Fruit fly (Drosophila melanogaster): Measurements from ENCODE around the gene CG14854.

Gene CG14854

dm6 chr3R:14569411-14570107 lies 9.7 kb upstream of the CG14854 start, which contains the start of gene Cys:
Gene Cys, minus strand, starts transcription at chr3R:14569644.
- no peak for TF ChIP-seq CG17801 (GFP tag; optimal IDR thresholded peaks at IDR 0.05; ENCODE audit: partially characterized antibody)

dm6 chr3R:14568501-14569137 lies 8.8 kb upstream of the CG14854 start, which contains the start of gene CG8066:
Gene CG8066, minus strand, starts transcription at chr3R:14568847.
- TF ChIP-seq CG17801 (GFP tag; optimal IDR thresholded peaks at IDR 0.05; ENCODE audit: partially characterized antibody): peak; percentile 25

dm6 chr3R:14567796-14568195 lies 7.9 kb upstream of the CG14854 start:
- TF ChIP-seq CG17801 (GFP tag; optimal IDR thresholded peaks at IDR 0.05; ENCODE audit: partially characterized antibody): no peak

- no peak for TF ChIP-seq CG17801 (GFP tag; optimal IDR thresholded peaks at IDR 0.05; ENCODE audit: partially characterized antibody)
Measured at dm6 chr3R:14567329-14567728, 7.5 kb upstream of the CG14854 start, which contains the start of gene CG31313. Gene CG31313, minus strand, starts transcription at chr3R:14567429.

dm6 chr3R:14565065-14565977 lies 5.5 kb upstream of the CG14854 start, which contains the start of gene CG14852:
Gene CG14852, plus strand, starts transcription at chr3R:14565927.
- no peak for TF ChIP-seq CG17801 (GFP tag; optimal IDR thresholded peaks at IDR 0.05; ENCODE audit: partially characterized antibody)

dm6 chr3R:14564705-14565064 lies 4.8 kb upstream of the CG14854 start, which contains the start of gene CG8087:
Gene CG8087, minus strand, starts transcription at chr3R:14564805.
- TF ChIP-seq CG17801 (GFP tag; optimal IDR thresholded peaks at IDR 0.05; ENCODE audit: partially characterized antibody): no peak

- TF ChIP-seq CG17801 (GFP tag; optimal IDR thresholded peaks at IDR 0.05; ENCODE audit: partially characterized antibody): no peak
Measured at dm6 chr3R:14562040-14562439, 2.2 kb upstream of the CG14854 start, which contains the start of gene CG14851. Gene CG14851, plus strand, starts transcription at chr3R:14562340.

- TF ChIP-seq CG17801 (GFP tag; optimal IDR thresholded peaks at IDR 0.05; ENCODE audit: partially characterized antibody): no peak
Measured at dm6 chr3R:14560635-14561034, 781 bp upstream of the CG14854 start, which contains the start of gene Jig. Gene Jig, plus strand, starts transcription at chr3R:14560935.

- no peak for TF ChIP-seq CG17801 (GFP tag; optimal IDR thresholded peaks at IDR 0.05; ENCODE audit: partially characterized antibody)
Measured at dm6 chr3R:14558383-14558883, 1.4 kb downstream of the CG14854 start.

- no peak for TF ChIP-seq CG17801 (GFP tag; optimal IDR thresholded peaks at IDR 0.05; ENCODE audit: partially characterized antibody)
Measured at dm6 chr3R:14557480-14558354, 2.1 kb downstream of the CG14854 start, which contains the start of gene Pde6. Gene Pde6, minus strand, starts transcription at chr3R:14558304.

- TF ChIP-seq CG17801 (GFP tag; optimal IDR thresholded peaks at IDR 0.05; ENCODE audit: partially characterized antibody): no peak
Measured at dm6 chr3R:14555021-14555420, 4.8 kb downstream of the CG14854 start.

- TF ChIP-seq CG17801 (GFP tag; optimal IDR thresholded peaks at IDR 0.05; ENCODE audit: partially characterized antibody): no peak
Measured at dm6 chr3R:14548752-14549151, 11.1 kb downstream of the CG14854 start.

dm6 chr3R:14542038-14542437 lies 17.8 kb downstream of the CG14854 start:
- no peak for TF ChIP-seq CG17801 (GFP tag; optimal IDR thresholded peaks at IDR 0.05; ENCODE audit: partially characterized antibody)

- no peak for TF ChIP-seq CG17801 (GFP tag; optimal IDR thresholded peaks at IDR 0.05; ENCODE audit: partially characterized antibody)
Measured at dm6 chr3R:14526657-14527056, 33.2 kb downstream of the CG14854 start.
